Worm (Caenorhabditis elegans) whole organism, L3 larva: Measurements from ENCODE around the gene ZC513.3.
A peak's percentile ranks its signal among the peaks of the same experiment; 100 is the strongest.

Source experiments
- R02D3.7 ChIP-seq: fragments of 150-350 bp; optimal IDR thresholded peaks from 2 replicates; lab custom pipeline; 2014; ENCODE audit warnings: missing biosample characterization, missing genetic modification characterization
- ZK546.5 ChIP-seq: sonication (generic microtip); optimal IDR thresholded peaks from 2 replicates; lab custom pipeline; 2017; ENCODE audit warnings: missing biosample characterization, missing genetic modification characterization
- ama-1 ChIP-seq: fragments of 150-350 bp; optimal IDR thresholded peaks from 2 replicates; lab custom pipeline; 2018
- ceh-16 ChIP-seq: sonication (generic microtip); optimal IDR thresholded peaks from 2 replicates; lab custom pipeline; 2017; ENCODE audit warnings: missing biosample characterization, missing genetic modification characterization
- ceh-28 ChIP-seq: fragments of 150-350 bp; optimal IDR thresholded peaks from 2 replicates; lab custom pipeline; 2014; ENCODE audit warnings: missing biosample characterization, missing genetic modification reagents, missing genetic modification characterization
- ceh-82 ChIP-seq: fragments of 150-350 bp; optimal IDR thresholded peaks from 2 replicates; lab custom pipeline; 2014; ENCODE audit warnings: missing biosample characterization, missing genetic modification characterization
- daf-12 ChIP-seq: fragments of 150-350 bp; optimal IDR thresholded peaks from 2 replicates; lab custom pipeline; 2014; ENCODE audit warnings: missing biosample characterization, missing genetic modification reagents, missing genetic modification characterization
- egl-5 ChIP-seq: fragments of 150-350 bp; optimal IDR thresholded peaks from 2 replicates; lab custom pipeline; 2017; ENCODE audit warnings: missing biosample characterization, missing genetic modification reagents, missing genetic modification characterization, inconsistent platforms
- elt-1 ChIP-seq: fragments of 150-350 bp; optimal IDR thresholded peaks from 2 replicates; lab custom pipeline; 2014; ENCODE audit warnings: missing biosample characterization, missing genetic modification characterization
- elt-2 ChIP-seq: sonication (generic microtip); optimal IDR thresholded peaks from 2 replicates; lab custom pipeline; 2016; ENCODE audit warnings: missing genetic modification reagents, mild to moderate bottlenecking, missing genetic modification characterization, missing compliant biosample characterization
- elt-3 ChIP-seq, 3 experiments: fragments of 150-350 bp in 1 of 3; sonication (generic microtip) in 2 of 3; optimal IDR thresholded peaks; 2 replicates in 2 of 3; 4 replicates in 1 of 3; lab custom pipeline; 2014 to 2017; ENCODE audit warnings: missing biosample characterization in 3 of 3, missing genetic modification characterization in 3 of 3
- eor-1 ChIP-seq, 2 experiments: fragments of 150-350 bp; optimal IDR thresholded peaks; 2 replicates each; lab custom pipeline; 2014 to 2018; ENCODE audit warnings: missing biosample characterization in 2 of 2, missing genetic modification characterization in 2 of 2
- fos-1 ChIP-seq: fragments of 150-350 bp; optimal IDR thresholded peaks from 2 replicates; lab custom pipeline; 2014; ENCODE audit warnings: missing biosample characterization, missing genetic modification characterization
- hmg-11 ChIP-seq: sonication (generic microtip); optimal IDR thresholded peaks from 2 replicates; lab custom pipeline; 2016; ENCODE audit warnings: missing genetic modification characterization, missing compliant biosample characterization
- jun-1 ChIP-seq: fragments of 150-350 bp; optimal IDR thresholded peaks from 2 replicates; lab custom pipeline; 2014; ENCODE audit warnings: missing biosample characterization, missing genetic modification reagents, missing genetic modification characterization
- lin-15B ChIP-seq: fragments of 150-350 bp; optimal IDR thresholded peaks from 2 replicates; lab custom pipeline; 2014; ENCODE audit warnings: missing biosample characterization, missing genetic modification characterization
- lin-39 ChIP-seq: fragments of 150-350 bp; optimal IDR thresholded peaks from 2 replicates; lab custom pipeline; 2018; ENCODE audit warnings: missing biosample characterization, missing genetic modification reagents, missing genetic modification characterization
- mdl-1 ChIP-seq: fragments of 150-350 bp; optimal IDR thresholded peaks from 2 replicates; lab custom pipeline; 2014; ENCODE audit warnings: missing biosample characterization, missing genetic modification characterization
- mml-1 ChIP-seq: fragments of 150-350 bp; sonication (generic microtip); optimal IDR thresholded peaks from 3 replicates; lab custom pipeline; 2014; ENCODE audit warnings: missing biosample characterization, missing genetic modification characterization
- nfya-1 ChIP-seq: sonication (generic microtip); optimal IDR thresholded peaks from 2 replicates; lab custom pipeline; 2017; ENCODE audit warnings: missing genetic modification characterization, mild to moderate bottlenecking, missing compliant biosample characterization, antibody characterized with exemption, moderate library complexity; ENCODE audit not compliant: insufficient read depth
- nhr-11 ChIP-seq: fragments of 150-350 bp; optimal IDR thresholded peaks from 2 replicates; lab custom pipeline; 2014; ENCODE audit warnings: missing biosample characterization, missing genetic modification characterization
- nhr-12 ChIP-seq: fragments of 150-350 bp; optimal IDR thresholded peaks from 2 replicates; lab custom pipeline; 2014; ENCODE audit warnings: missing biosample characterization, missing genetic modification characterization
- nhr-237 ChIP-seq: fragments of 150-350 bp; optimal IDR thresholded peaks from 2 replicates; lab custom pipeline; 2014; ENCODE audit warnings: missing biosample characterization, missing genetic modification characterization
- nhr-25 ChIP-seq: sonication (generic microtip); optimal IDR thresholded peaks from 2 replicates; lab custom pipeline; 2017; ENCODE audit warnings: missing biosample characterization, missing genetic modification characterization
- nhr-67 ChIP-seq: fragments of 150-350 bp; optimal IDR thresholded peaks from 2 replicates; lab custom pipeline; 2014; ENCODE audit warnings: missing biosample characterization, missing genetic modification characterization
- nhr-76 ChIP-seq: fragments of 150-350 bp; sonication (generic microtip); optimal IDR thresholded peaks from 5 replicates; lab custom pipeline; 2014; ENCODE audit warnings: missing biosample characterization, missing genetic modification characterization
- nhr-77 ChIP-seq: fragments of 150-350 bp; optimal IDR thresholded peaks from 2 replicates; lab custom pipeline; 2014; ENCODE audit warnings: missing biosample characterization, missing genetic modification characterization
- pha-4 ChIP-seq: fragments of 150-350 bp; optimal IDR thresholded peaks from 2 replicates; lab custom pipeline; 2014; ENCODE audit warnings: missing biosample characterization, missing genetic modification reagents, missing genetic modification characterization
- pqm-1 ChIP-seq: fragments of 150-350 bp; optimal IDR thresholded peaks from 2 replicates; lab custom pipeline; 2017; ENCODE audit warnings: missing biosample characterization, missing genetic modification characterization, inconsistent platforms
- sea-2 ChIP-seq: fragments of 150-350 bp; sonication (generic microtip); optimal IDR thresholded peaks from 4 replicates; lab custom pipeline; 2014; ENCODE audit warnings: missing biosample characterization, missing genetic modification reagents, missing genetic modification characterization
- skn-1 ChIP-seq: fragments of 150-350 bp; optimal IDR thresholded peaks from 2 replicates; lab custom pipeline; 2014; ENCODE audit warnings: missing biosample characterization, missing genetic modification characterization
- snpc-4 ChIP-seq: fragments of 150-350 bp; optimal IDR thresholded peaks from 2 replicates; lab custom pipeline; 2014; ENCODE audit warnings: missing biosample characterization, missing genetic modification characterization
- tbx-2 ChIP-seq: sonication (generic microtip); optimal IDR thresholded peaks from 2 replicates; lab custom pipeline; 2016; ENCODE audit warnings: mild to moderate bottlenecking, missing genetic modification characterization, missing compliant biosample characterization
- zag-1 ChIP-seq: fragments of 150-350 bp; optimal IDR thresholded peaks from 2 replicates; lab custom pipeline; 2014; ENCODE audit warnings: missing biosample characterization, missing genetic modification characterization
- ztf-11 ChIP-seq: fragments of 150-350 bp; optimal IDR thresholded peaks from 2 replicates; lab custom pipeline; 2014; ENCODE audit warnings: missing biosample characterization, missing genetic modification characterization

Gene ZC513.3

ce11 chrV:8013901-8014388, 32.9 kb upstream of the ZC513.3 start, which contains the start of gene Y97E10AR.6:
Y97E10AR.6 (minus strand) TSS chrV:8013951.
- TF ChIP-seq elt-2 (tag; lab: Kevin White, UChicago) (peak; percentile 9), tbx-2 (no peak), zag-1 (tag; lab: Kevin White, UChicago) (no peak), lin-15B (tag; lab: Kevin White, UChicago) (peak; percentile 66), mml-1 (tag; lab: Kevin White, UChicago) (no peak), snpc-4 (tag; lab: Kevin White, UChicago) (peak; percentile 61), pha-4 (peak; percentile 47), jun-1 (tag; lab: Kevin White, UChicago) (no peak), egl-5 (tag; lab: Kevin White, UChicago) (peak; percentile 30), ama-1 (lab: Kevin White, UChicago) (peak; percentile 7), nfya-1 (peak; percentile 42)
- TF ChIP-seq, all 47 proteins: peak for 7

ce11 chrV:8016928-8017327, 29.9 kb upstream of the ZC513.3 start, which contains the start of gene sptl-2:
sptl-2 (plus strand) TSS chrV:8017207.
- TF ChIP-seq nfya-1 (no peak), pha-4 (peak; percentile 67), elt-1 (tag; lab: Kevin White, UChicago) (no peak), ZK546.5 (tag; lab: Kevin White, UChicago) (no peak), hmg-11 (tag; lab: Kevin White, UChicago) (no peak), ceh-16 (tag; lab: Kevin White, UChicago) (no peak), eor-1 (tag; optimal IDR thresholded peaks at IDR 0.05; lab: Kevin White, UChicago) (no peak), elt-2 (tag; lab: Kevin White, UChicago) (peak; percentile 29), daf-12 (tag; lab: Kevin White, UChicago) (no peak), nhr-237 (tag; lab: Kevin White, UChicago) (no peak)
- TF ChIP-seq, all 47 proteins: peak for 2

ce11 chrV:8017924-8018323, 28.9 kb upstream of the ZC513.3 start:
- TF ChIP-seq hmg-11 (tag; lab: Kevin White, UChicago) = no peak
- TF ChIP-seq pha-4 = peak; percentile 31
- peak; percentile 92 for TF ChIP-seq pqm-1 (tag; lab: Kevin White, UChicago)
- peak; percentile 96 for TF ChIP-seq elt-2 (tag; lab: Kevin White, UChicago)
- TF ChIP-seq jun-1 (tag; lab: Kevin White, UChicago) = peak; percentile 6
- no peak for TF ChIP-seq elt-3 (tag; optimal IDR thresholded peaks at IDR 0.05; lab: Kevin White, UChicago)

- TF ChIP-seq elt-2 (tag; lab: Kevin White, UChicago) = peak; percentile 64
- no peak for TF ChIP-seq nhr-11 (tag; lab: Kevin White, UChicago)
- no peak for TF ChIP-seq fos-1 (tag; lab: Kevin White, UChicago)
- no peak for TF ChIP-seq ceh-16 (tag; lab: Kevin White, UChicago)
- TF ChIP-seq nhr-76 (tag; lab: Kevin White, UChicago) = no peak
- TF ChIP-seq snpc-4 (tag; lab: Kevin White, UChicago) = no peak
- TF ChIP-seq pqm-1 (tag; lab: Kevin White, UChicago) = peak; percentile 22
Measured at ce11 chrV:8018919-8019318, 27.9 kb upstream of the ZC513.3 start.

- TF ChIP-seq mdl-1 (no peak), zag-1 (tag; lab: Kevin White, UChicago) (no peak), elt-2 (tag; lab: Kevin White, UChicago) (peak; percentile 65), sea-2 (GFP tag; lab: Kevin White, UChicago) (no peak), pqm-1 (tag; lab: Kevin White, UChicago) (peak; percentile 78), nhr-77 (tag; lab: Kevin White, UChicago) (no peak), jun-1 (tag; lab: Kevin White, UChicago) (peak; percentile 8), eor-1 (tag; optimal IDR thresholded peaks at IDR 0.05; lab: Kevin White, UChicago) (no peak), R02D3.7 (tag; lab: Kevin White, UChicago) (no peak), ama-1 (lab: Kevin White, UChicago) (no peak)
Measured at ce11 chrV:8019783-8020182, 27.0 kb upstream of the ZC513.3 start.

DNA sequence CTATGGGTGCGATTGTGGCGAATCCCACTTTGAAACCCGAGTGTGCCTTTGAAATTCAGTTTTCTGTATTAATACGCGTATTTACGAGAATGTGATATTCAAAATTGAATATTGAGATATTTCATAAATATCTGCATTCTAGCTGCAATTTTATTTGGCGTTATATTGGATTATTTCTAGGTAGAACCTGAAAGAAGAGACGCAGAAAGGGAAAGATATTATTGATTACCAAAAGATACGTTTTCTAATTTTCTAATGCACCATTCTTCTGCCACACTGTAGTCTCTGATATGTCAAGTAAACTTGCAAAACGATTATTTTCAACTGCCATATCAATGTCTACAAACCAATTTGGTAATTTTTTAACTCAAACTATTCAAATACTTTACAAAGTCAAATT, 24.8 kb upstream of the ZC513.3 start, which contains the start of gene ech-3:
Gene ech-3 (plus strand): TSS at position 178 of the 400 bp plus-strand sequence.
- TF ChIP-seq egl-5 (tag; lab: Kevin White, UChicago) (no peak), R02D3.7 (tag; lab: Kevin White, UChicago) (no peak), ceh-28 (peak; percentile 75), nhr-25 (tag; lab: Kevin White, UChicago) (no peak), elt-2 (tag; lab: Kevin White, UChicago) (peak; percentile 39), nhr-237 (tag; lab: Kevin White, UChicago) (no peak), lin-39 (tag; lab: Kevin White, UChicago) (no peak), mdl-1 (no peak), pqm-1 (tag; lab: Kevin White, UChicago) (peak; percentile 21), skn-1 (tag; lab: Kevin White, UChicago) (no peak), eor-1 (tag; optimal IDR thresholded peaks at IDR 0.05; lab: Kevin White, UChicago) (no peak), ceh-82 (tag; lab: Kevin White, UChicago) (no peak), ztf-11 (tag; lab: Kevin White, UChicago) (no peak), nhr-76 (tag; lab: Kevin White, UChicago) (no peak), pha-4 (peak; percentile 51), nhr-11 (tag; lab: Kevin White, UChicago) (no peak), hmg-11 (tag; lab: Kevin White, UChicago) (no peak), nhr-67 (tag; lab: Kevin White, UChicago) (no peak), jun-1 (tag; lab: Kevin White, UChicago) (no peak), elt-1 (tag; lab: Kevin White, UChicago) (no peak), nhr-77 (tag; lab: Kevin White, UChicago) (no peak), nhr-12 (tag; lab: Kevin White, UChicago) (no peak), ZK546.5 (tag; lab: Kevin White, UChicago) (no peak)
